Worm (Caenorhabditis elegans) whole organism, L2 larva: Measurements from ENCODE around the gene C01G6.4.

Experiments used
- C34F6.9 ChIP-seq: fragments of 150-350 bp; optimal IDR thresholded peaks from 2 replicates; lab custom pipeline; 2014; ENCODE audit warnings: missing biosample characterization, missing genetic modification characterization
- F13H6.1 ChIP-seq: sonication (generic microtip); optimal IDR thresholded peaks from 2 replicates; lab custom pipeline; 2016; ENCODE audit warnings: missing genetic modification characterization, missing compliant biosample characterization
- Y55F3AM.14 ChIP-seq: fragments of 200-800 bp; sonication (Bioruptor generic); optimal IDR thresholded peaks from 2 replicates; lab custom pipeline; 2018; ENCODE audit warnings: mild to moderate bottlenecking, missing genetic modification characterization, missing compliant biosample characterization
- ZK546.5 ChIP-seq: sonication (generic microtip); optimal IDR thresholded peaks from 2 replicates; lab custom pipeline; 2017; ENCODE audit warnings: missing biosample characterization, missing genetic modification characterization
- aly-2 ChIP-seq: fragments of 150-350 bp; optimal IDR thresholded peaks from 2 replicates; lab custom pipeline; 2014; ENCODE audit warnings: missing biosample characterization, missing genetic modification characterization
- ama-1 ChIP-seq: fragments of 150-350 bp; optimal IDR thresholded peaks from 2 replicates; lab custom pipeline; 2018; ENCODE audit warnings: inconsistent platforms
- blmp-1 ChIP-seq: sonication (generic microtip); optimal IDR thresholded peaks from 2 replicates; lab custom pipeline; 2017; ENCODE audit warnings: missing genetic modification characterization, mild to moderate bottlenecking, missing compliant biosample characterization, antibody characterized with exemption, moderate library complexity; ENCODE audit not compliant: insufficient read depth
- ceh-16 ChIP-seq: fragments of 150-350 bp; optimal IDR thresholded peaks from 2 replicates; lab custom pipeline; 2014; ENCODE audit warnings: missing biosample characterization, missing genetic modification characterization
- ceh-82 ChIP-seq: fragments of 150-350 bp; optimal IDR thresholded peaks from 2 replicates; lab custom pipeline; 2014; ENCODE audit warnings: missing biosample characterization, missing genetic modification characterization
- crh-2 ChIP-seq: sonication (generic microtip); optimal IDR thresholded peaks from 2 replicates; lab custom pipeline; 2017; ENCODE audit warnings: missing biosample characterization, missing genetic modification characterization
- egl-27 ChIP-seq: sonication (generic microtip); optimal IDR thresholded peaks from 3 replicates; lab custom pipeline; 2017; ENCODE audit warnings: missing biosample characterization, missing genetic modification reagents, missing genetic modification characterization
- elt-1 ChIP-seq: fragments of 150-350 bp; optimal IDR thresholded peaks from 2 replicates; lab custom pipeline; 2014; ENCODE audit warnings: missing biosample characterization, missing genetic modification characterization
- elt-3 ChIP-seq: sonication (generic microtip); optimal IDR thresholded peaks from 2 replicates; lab custom pipeline; 2017; ENCODE audit warnings: missing biosample characterization, missing genetic modification characterization
- fos-1 ChIP-seq: fragments of 150-350 bp; optimal IDR thresholded peaks from 2 replicates; lab custom pipeline; 2014; ENCODE audit warnings: missing biosample characterization, missing genetic modification characterization
- gmeb-1 ChIP-seq: fragments of 150-350 bp; optimal IDR thresholded peaks from 2 replicates; lab custom pipeline; 2014; ENCODE audit warnings: missing biosample characterization, missing genetic modification characterization
- lin-13 ChIP-seq: fragments of 150-350 bp; optimal IDR thresholded peaks from 2 replicates; lab custom pipeline; 2014; ENCODE audit warnings: missing biosample characterization, missing genetic modification reagents, missing genetic modification characterization
- lin-39 ChIP-seq: fragments of 150-350 bp; optimal IDR thresholded peaks from 2 replicates; lab custom pipeline; 2014; ENCODE audit warnings: missing biosample characterization, missing genetic modification reagents, missing genetic modification characterization
- lsy-2 ChIP-seq, 2 experiments: fragments of 150-350 bp in 1 of 2; sonication (generic microtip) in 1 of 2; optimal IDR thresholded peaks; 2 replicates each; lab custom pipeline; 2014 to 2017; ENCODE audit warnings: missing biosample characterization in 2 of 2, missing genetic modification characterization in 2 of 2
- mab-5 ChIP-seq: fragments of 150-350 bp; optimal IDR thresholded peaks from 2 replicates; lab custom pipeline; 2014; ENCODE audit warnings: missing biosample characterization, missing genetic modification characterization
- mbf-1 ChIP-seq: sonication (generic microtip); optimal IDR thresholded peaks from 2 replicates; lab custom pipeline; 2017; ENCODE audit warnings: missing biosample characterization, missing genetic modification characterization
- mdl-1 ChIP-seq, 2 experiments: fragments of 150-350 bp in 1 of 2; sonication (generic microtip) in 1 of 2; optimal IDR thresholded peaks; 2 replicates each; lab custom pipeline; 2017; ENCODE audit warnings: missing biosample characterization in 2 of 2, missing genetic modification characterization in 2 of 2
- nhr-10 ChIP-seq: sonication (generic microtip); optimal IDR thresholded peaks from 2 replicates; lab custom pipeline; 2017; ENCODE audit warnings: missing biosample characterization, missing genetic modification characterization
- nhr-11 ChIP-seq: fragments of 150-350 bp; optimal IDR thresholded peaks from 2 replicates; lab custom pipeline; 2014; ENCODE audit warnings: missing biosample characterization, missing genetic modification characterization
- nhr-12 ChIP-seq: fragments of 150-350 bp; optimal IDR thresholded peaks from 2 replicates; lab custom pipeline; 2014; ENCODE audit warnings: missing biosample characterization, missing genetic modification characterization
- nhr-129 ChIP-seq: fragments of 150-350 bp; optimal IDR thresholded peaks from 2 replicates; lab custom pipeline; 2014; ENCODE audit warnings: missing biosample characterization, missing genetic modification characterization
- nhr-21 ChIP-seq: fragments of 150-350 bp; optimal IDR thresholded peaks from 2 replicates; lab custom pipeline; 2014; ENCODE audit warnings: missing biosample characterization, missing genetic modification characterization
- nhr-23 ChIP-seq: fragments of 150-350 bp; optimal IDR thresholded peaks from 2 replicates; lab custom pipeline; 2014; ENCODE audit warnings: missing biosample characterization, missing genetic modification reagents, missing genetic modification characterization
- nhr-237 ChIP-seq: fragments of 150-350 bp; optimal IDR thresholded peaks from 2 replicates; lab custom pipeline; 2014; ENCODE audit warnings: missing biosample characterization, missing genetic modification characterization
- nhr-25 ChIP-seq: fragments of 150-350 bp; sonication (generic microtip); optimal IDR thresholded peaks from 3 replicates; lab custom pipeline; 2014; ENCODE audit warnings: missing biosample characterization, missing genetic modification characterization
- nhr-77 ChIP-seq: fragments of 150-350 bp; optimal IDR thresholded peaks from 2 replicates; lab custom pipeline; 2014; ENCODE audit warnings: missing biosample characterization, missing genetic modification characterization
- peb-1 ChIP-seq: fragments of 150-350 bp; optimal IDR thresholded peaks from 2 replicates; lab custom pipeline; 2014; ENCODE audit warnings: missing biosample characterization, missing genetic modification characterization
- sem-4 ChIP-seq: fragments of 150-350 bp; optimal IDR thresholded peaks from 2 replicates; lab custom pipeline; 2014; ENCODE audit warnings: missing biosample characterization, missing genetic modification reagents, missing genetic modification characterization
- skn-1 ChIP-seq: sonication (generic microtip); optimal IDR thresholded peaks from 2 replicates; lab custom pipeline; 2017; ENCODE audit warnings: missing biosample characterization, missing genetic modification characterization
- sma-3 ChIP-seq: sonication (generic microtip); optimal IDR thresholded peaks from 2 replicates; lab custom pipeline; 2016; ENCODE audit warnings: missing genetic modification reagents, missing genetic modification characterization, missing compliant biosample characterization
- sma-9 ChIP-seq, 2 experiments: fragments of 150-350 bp in 1 of 2; sonication (generic microtip) in 1 of 2; optimal IDR thresholded peaks; 2 replicates each; lab custom pipeline; 2014 to 2016; ENCODE audit warnings: missing genetic modification characterization in 2 of 2, mild to moderate bottlenecking in 1 of 2, missing biosample characterization in 1 of 2, missing compliant biosample characterization in 1 of 2, missing genetic modification reagents in 1 of 2, moderate library complexity in 1 of 2
- snpc-4 ChIP-seq: fragments of 150-350 bp; optimal IDR thresholded peaks from 2 replicates; lab custom pipeline; 2014; ENCODE audit warnings: missing biosample characterization, missing genetic modification characterization
- unc-55 ChIP-seq: fragments of 150-350 bp; sonication (generic microtip); optimal IDR thresholded peaks from 3 replicates; lab custom pipeline; 2014; ENCODE audit warnings: missing biosample characterization, missing genetic modification reagents, missing genetic modification characterization
- unc-62 ChIP-seq: fragments of 150-350 bp; optimal IDR thresholded peaks from 2 replicates; lab custom pipeline; 2014; ENCODE audit warnings: missing biosample characterization, missing genetic modification reagents, missing genetic modification characterization
- zag-1 ChIP-seq: fragments of 150-350 bp; optimal IDR thresholded peaks from 2 replicates; lab custom pipeline; 2014; ENCODE audit warnings: missing biosample characterization, missing genetic modification characterization
- ztf-1 ChIP-seq: fragments of 200-800 bp; sonication (Bioruptor generic); conservative IDR thresholded peaks from 2 replicates; pipeline ENCODE4 v1.3.6; 2022; ENCODE audit warnings: missing genetic modification characterization, missing compliant biosample characterization
- ztf-11 ChIP-seq: sonication (generic microtip); optimal IDR thresholded peaks from 2 replicates; lab custom pipeline; 2017; ENCODE audit warnings: missing biosample characterization, missing genetic modification characterization
- ztf-4 ChIP-seq: fragments of 150-350 bp; optimal IDR thresholded peaks from 2 replicates; lab custom pipeline; 2014; ENCODE audit warnings: missing biosample characterization, missing genetic modification characterization

The C01G6.4 gene

DNA sequence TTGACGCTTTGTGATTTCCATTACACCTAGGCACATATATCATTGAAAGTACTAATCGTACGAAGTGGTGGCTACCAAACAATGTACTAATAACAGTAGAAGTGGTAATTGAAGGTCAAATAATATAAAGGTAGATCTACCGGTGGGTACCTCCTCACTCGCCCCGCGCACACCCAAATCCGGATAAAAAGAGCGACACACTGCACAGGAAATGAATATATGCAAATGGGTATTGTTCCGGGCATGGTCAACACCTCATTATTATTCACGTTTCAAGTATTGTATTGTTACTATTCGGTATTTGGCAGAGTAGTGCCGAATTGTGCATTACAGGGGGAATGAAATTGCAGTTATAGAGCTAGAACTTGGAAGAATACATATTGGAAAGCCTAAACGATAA, 6.6 kb downstream of the C01G6.4 start:
- TF ChIP-seq nhr-25 (tag; lab: Kevin White, UChicago) (no peak), ama-1 (lab: Kevin White, UChicago) (no peak), F13H6.1 (tag; lab: Kevin White, UChicago) (no peak)
- TF ChIP-seq, all 48 proteins: peak for 0

DNA sequence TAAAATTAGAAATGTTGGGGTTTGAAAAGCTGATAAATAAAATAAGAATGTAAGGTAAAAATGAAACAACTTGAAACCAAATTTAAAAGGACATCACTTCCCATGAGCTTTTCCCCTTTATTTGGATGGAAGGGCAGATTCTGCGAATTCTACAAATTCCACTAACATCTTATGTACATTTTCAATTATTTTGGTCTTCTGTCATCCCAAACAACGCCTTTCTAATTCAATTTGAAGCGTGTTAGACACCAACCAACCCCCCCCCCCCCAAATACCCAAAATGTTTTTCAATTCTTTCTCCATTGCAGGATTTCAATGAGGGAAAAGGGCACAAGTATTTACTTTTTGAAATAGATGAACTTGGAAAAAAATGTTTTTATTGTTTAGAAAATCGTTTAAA, 7.1 kb downstream of the C01G6.4 start:
- TF ChIP-seq ztf-1 (GFP tag; lab: Robert Waterston, UW) (no peak), skn-1 (tag; lab: Kevin White, UChicago) (no peak), zag-1 (tag; lab: Kevin White, UChicago) (no peak), nhr-23 (tag; lab: Kevin White, UChicago) (no peak), sma-3 (GFP tag; lab: Kevin White, UChicago) (no peak), aly-2 (tag; lab: Kevin White, UChicago) (no peak), unc-62 (GFP tag; lab: Kevin White, UChicago) (no peak), lsy-2 (tag; optimal IDR thresholded peaks at IDR 0.05; lab: Kevin White, UChicago) (no peak), crh-2 (tag; lab: Kevin White, UChicago) (no peak), unc-55 (GFP tag; lab: Kevin White, UChicago) (no peak), egl-27 (tag; lab: Kevin White, UChicago) (no peak), snpc-4 (tag; lab: Kevin White, UChicago) (no peak), Y55F3AM.14 (GFP tag; lab: Kevin White, UChicago) (no peak), nhr-77 (tag; lab: Kevin White, UChicago) (no peak), elt-3 (tag; lab: Kevin White, UChicago) (no peak), nhr-25 (tag; lab: Kevin White, UChicago) (no peak), C34F6.9 (no peak)
- TF ChIP-seq, all 48 proteins: peak for 0

DNA sequence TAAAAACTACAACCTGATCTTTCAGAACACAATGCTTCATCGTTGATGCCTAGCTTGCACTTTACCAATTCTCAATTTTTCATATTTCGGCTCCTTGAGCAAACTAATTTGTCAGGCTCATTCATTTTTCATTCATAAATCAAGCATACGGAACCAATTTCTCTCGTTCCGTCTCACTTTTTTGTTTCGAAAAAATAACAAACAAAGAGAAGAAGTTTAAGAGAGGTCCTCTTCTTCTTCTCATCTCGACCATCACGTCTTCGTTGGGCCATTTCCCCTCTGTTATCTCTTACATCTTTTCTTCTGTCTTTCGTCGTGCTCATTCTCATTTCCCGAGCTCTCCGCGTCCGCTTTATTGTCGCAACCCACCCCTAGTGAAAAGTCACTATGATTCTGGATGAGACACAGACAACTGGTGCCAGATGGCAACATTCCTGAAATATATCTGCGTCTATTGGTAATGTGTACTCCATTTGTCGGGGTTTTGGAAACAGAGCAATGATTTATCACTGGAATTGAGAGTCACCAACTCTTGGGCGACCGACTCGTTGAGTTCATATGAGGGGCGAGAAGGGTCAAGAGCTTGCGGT, 8.1 kb downstream of the C01G6.4 start:
- no peak for TF ChIP-seq elt-1 (tag; lab: Kevin White, UChicago)
- TF ChIP-seq crh-2 (tag; lab: Kevin White, UChicago) = peak; percentile 52
- TF ChIP-seq ztf-4 (tag; lab: Kevin White, UChicago) = no peak
- no peak for TF ChIP-seq mbf-1
- peak; percentile 54 for TF ChIP-seq unc-55 (GFP tag; lab: Kevin White, UChicago)
- no peak for TF ChIP-seq ama-1 (lab: Kevin White, UChicago)
- no peak for TF ChIP-seq nhr-23 (tag; lab: Kevin White, UChicago)
- no peak for TF ChIP-seq sma-3 (GFP tag; lab: Kevin White, UChicago)
- TF ChIP-seq ZK546.5 (tag; lab: Kevin White, UChicago) = no peak
- TF ChIP-seq mab-5 = peak; percentile 83
- no peak for TF ChIP-seq nhr-10 (tag; lab: Kevin White, UChicago)
- no peak for TF ChIP-seq nhr-11
- peak; percentile 64 for TF ChIP-seq nhr-129 (tag; lab: Kevin White, UChicago)
- no peak for TF ChIP-seq unc-62 (GFP tag; lab: Kevin White, UChicago)
- TF ChIP-seq sma-9 (GFP tag; optimal IDR thresholded peaks at IDR 0.05; lab: Kevin White, UChicago) = peak; percentile 28
- no peak for TF ChIP-seq sma-9 (tag; optimal IDR thresholded peaks at IDR 0.05; lab: Kevin White, UChicago)
- peak; percentile 28 for TF ChIP-seq sem-4 (tag; lab: Kevin White, UChicago)
- peak; percentile 57 for TF ChIP-seq C34F6.9
- TF ChIP-seq nhr-237 = no peak
- TF ChIP-seq nhr-21 (tag; lab: Kevin White, UChicago) = no peak
- TF ChIP-seq Y55F3AM.14 (GFP tag; lab: Kevin White, UChicago) = no peak
- no peak for TF ChIP-seq lin-39 (tag; lab: Kevin White, UChicago)
- TF ChIP-seq ztf-11 (tag; lab: Kevin White, UChicago) = no peak
- TF ChIP-seq fos-1 (tag; lab: Kevin White, UChicago) = no peak
- TF ChIP-seq aly-2 (tag; lab: Kevin White, UChicago) = no peak
- TF ChIP-seq mdl-1 (tag; optimal IDR thresholded peaks at IDR 0.05; lab: Kevin White, UChicago) = no peak
- no peak for TF ChIP-seq snpc-4 (tag; lab: Kevin White, UChicago)
- no peak for TF ChIP-seq lin-13 (GFP tag; lab: Kevin White, UChicago)
- no peak for TF ChIP-seq blmp-1
- TF ChIP-seq ceh-82 (tag; lab: Kevin White, UChicago) = no peak
- peak in 1 of 2 experiments; percentile 51 for TF ChIP-seq lsy-2 (tag; optimal IDR thresholded peaks at IDR 0.05; lab: Kevin White, UChicago)
- no peak for TF ChIP-seq ztf-1 (GFP tag; lab: Robert Waterston, UW)
- TF ChIP-seq gmeb-1 (tag; lab: Kevin White, UChicago) = no peak
- no peak for TF ChIP-seq ceh-16 (tag; lab: Kevin White, UChicago)
- no peak for TF ChIP-seq nhr-77 (tag; lab: Kevin White, UChicago)
- TF ChIP-seq nhr-25 (tag; lab: Kevin White, UChicago) = no peak
- TF ChIP-seq zag-1 (tag; lab: Kevin White, UChicago) = peak; percentile 72
- TF ChIP-seq peb-1 (tag; lab: Kevin White, UChicago) = no peak
- TF ChIP-seq F13H6.1 (tag; lab: Kevin White, UChicago) = peak; percentile 50
- TF ChIP-seq egl-27 (tag; lab: Kevin White, UChicago) = peak; percentile 5
- TF ChIP-seq nhr-12 = no peak
- TF ChIP-seq, all 48 proteins: peak for 11
